Fruit fly (Drosophila melanogaster): ENCODE measurements around the gene Ir10a.

Ir10a gene

DNA sequence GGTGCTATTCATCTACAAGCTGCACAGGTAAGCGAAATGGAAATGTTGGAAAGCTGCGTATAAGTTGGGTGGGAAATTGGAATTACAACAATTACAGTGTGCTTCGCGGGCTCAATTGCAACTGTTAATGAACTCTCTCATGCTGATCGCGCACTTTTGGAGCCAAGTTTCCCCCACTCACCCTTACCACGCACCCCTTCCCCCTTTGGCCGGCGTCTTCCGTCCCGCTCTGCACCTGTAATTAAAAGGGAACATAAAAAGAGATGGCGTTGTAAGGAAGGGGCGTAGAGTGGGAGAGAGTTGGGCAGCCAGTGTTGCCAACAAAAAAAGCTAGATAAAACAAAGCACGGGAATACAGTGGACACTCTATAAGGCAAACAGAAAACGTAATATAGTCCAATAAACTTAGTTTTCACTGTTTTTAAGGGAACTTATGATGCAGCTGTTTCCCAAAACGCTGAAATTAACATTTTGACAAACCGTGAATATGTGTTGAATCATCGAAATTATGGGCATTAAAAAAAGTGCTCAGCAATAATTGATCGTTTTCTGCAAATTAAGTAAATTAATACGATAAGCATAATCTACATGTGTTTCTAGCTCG lies 29.8 kb upstream of the Ir10a start (continued):
- TF ChIP-seq Hr39 (optimal IDR thresholded peaks at IDR 0.05) (no peak), CG30431 (GFP tag; optimal IDR thresholded peaks at IDR 0.05) (no peak), insv (GFP tag; optimal IDR thresholded peaks at IDR 0.05) (no peak), ato (GFP tag; IDR thresholded peaks at IDR 0.05; ENCODE audit: partially characterized antibody) (no peak), stc (GFP tag; IDR thresholded peaks at IDR 0.05) (no peak), Gug (GFP tag; IDR thresholded peaks at IDR 0.05) (peak; percentile 2; the same call in 1 of the 4 replicates), CG14965 (GFP tag; optimal IDR thresholded peaks at IDR 0.05; ENCODE audit: borderline replicate concordance) (no peak), bcd (GFP tag; optimal IDR thresholded peaks at IDR 0.05) (no peak), CG12391 (tag; optimal IDR thresholded peaks at IDR 0.05) (peak; percentile 18), BtbVII (GFP tag; optimal IDR thresholded peaks at IDR 0.05) (no peak), CG31388 (GFP tag; optimal IDR thresholded peaks at IDR 0.05) (no peak), tio (GFP tag; optimal IDR thresholded peaks at IDR 0.05) (no peak), Dll (GFP tag; IDR thresholded peaks at IDR 0.05; ENCODE audit: partially characterized antibody) (no peak), wor (GFP tag; IDR thresholded peaks at IDR 0.05) (no peak), CG12104 (GFP tag; optimal IDR thresholded peaks at IDR 0.05) (no peak), emc (GFP tag; optimal IDR thresholded peaks at IDR 0.05) (no peak), NfI (GFP tag; optimal IDR thresholded peaks at IDR 0.05) (no peak), CG1647 (GFP tag; optimal IDR thresholded peaks at IDR 0.05) (no peak), CG17612 (GFP tag; IDR thresholded peaks at IDR 0.05) (no peak), Oaz (GFP tag; IDR thresholded peaks at IDR 0.05) (no peak), H15 (GFP tag; IDR thresholded peaks at IDR 0.05) (no peak), gcm2 (GFP tag; optimal IDR thresholded peaks at IDR 0.05) (no peak), Tbp (GFP tag; optimal IDR thresholded peaks at IDR 0.05) (no peak), CG10462 (GFP tag; optimal IDR thresholded peaks at IDR 0.05) (no peak), CG15696 (tag; optimal IDR thresholded peaks at IDR 0.05) (no peak), Rfx (GFP tag; IDR thresholded peaks at IDR 0.05) (no peak), Sox100B (GFP tag; optimal IDR thresholded peaks at IDR 0.05) (no peak), hbn (GFP tag; IDR thresholded peaks at IDR 0.05; ENCODE audit: partially characterized antibody) (no peak), CG17359 (tag; optimal IDR thresholded peaks at IDR 0.05) (no peak), CkIIα-i1 (GFP tag; IDR thresholded peaks at IDR 0.05) (no peak), CG17829 (tag; optimal IDR thresholded peaks at IDR 0.05) (no peak), br (optimal IDR thresholded peaks at IDR 0.05) (no peak), slou (GFP tag; optimal IDR thresholded peaks at IDR 0.05) (no peak), TFAM (GFP tag; optimal IDR thresholded peaks at IDR 0.05) (no peak), fu2 (GFP tag; optimal IDR thresholded peaks at IDR 0.05) (no peak), CG6813 (GFP tag; optimal IDR thresholded peaks at IDR 0.05) (no peak), Neu2 (GFP tag; optimal IDR thresholded peaks at IDR 0.05; ENCODE audit: borderline replicate concordance) (no peak), pzg (GFP tag; optimal IDR thresholded peaks at IDR 0.05) (no peak), Awh (GFP tag; IDR thresholded peaks at IDR 0.05) (no peak), nerfin-2 (GFP tag; IDR thresholded peaks at IDR 0.05; ENCODE audit: partially characterized antibody) (no peak), Camta (GFP tag; optimal IDR thresholded peaks at IDR 0.05) (no peak), CG2678 (tag; optimal IDR thresholded peaks at IDR 0.05) (peak; percentile 32), Hmr (GFP tag; optimal IDR thresholded peaks at IDR 0.05) (no peak), CG6175 (GFP tag; IDR thresholded peaks at IDR 0.05) (no peak), jing (GFP tag; optimal IDR thresholded peaks at IDR 0.05) (no peak), CG3065 (GFP tag; optimal IDR thresholded peaks at IDR 0.05) (no peak), CG15479 (GFP tag; optimal IDR thresholded peaks at IDR 0.05) (no peak), CG13424 (tag; optimal IDR thresholded peaks at IDR 0.05) (peak; percentile 14), CG12299 (tag; optimal IDR thresholded peaks at IDR 0.05) (no peak), tin (GFP tag; optimal IDR thresholded peaks at IDR 0.05) (no peak), hth (optimal IDR thresholded peaks at IDR 0.05) (no peak), CG5953 (GFP tag; IDR thresholded peaks at IDR 0.05) (no peak)
